Fruit fly (Drosophila melanogaster) S2 (cell line): Measurements from ENCODE around the gene Tie.

ENCODE experiments used
- CG8478 ChIP-seq: fragments of >200 bp; optimal IDR thresholded peaks from 2 replicates; lab custom pipeline; 2018
- CTCF ChIP-seq, 2 experiments: fragments of >200 bp; optimal IDR thresholded peaks; 2 replicates each; lab custom pipeline; 2018

The Tie gene

dm6 chr3L:4543807-4544197 lies 11.9 kb upstream of the Tie start:
- TF ChIP-seq CTCF (optimal IDR thresholded peaks at IDR 0.05; lab: Kevin White, UChicago) (no peak), CG8478 (no peak)

dm6 chr3L:4543034-4543806 lies 11.3 kb upstream of the Tie start:
- TF ChIP-seq CG8478 (no peak), CTCF (optimal IDR thresholded peaks at IDR 0.05; lab: Kevin White, UChicago) (no peak)

- TF ChIP-seq CTCF (optimal IDR thresholded peaks at IDR 0.05; lab: Kevin White, UChicago) (no peak), CG8478 (no peak)
Observed at dm6 chr3L:4542530-4542929, 10.6 kb upstream of the Tie start.

- TF ChIP-seq CG8478 (no peak), CTCF (optimal IDR thresholded peaks at IDR 0.05; lab: Kevin White, UChicago) (peak in 1 of 2 experiments; percentile 7)
Observed at dm6 chr3L:4541573-4542371, 9.8 kb upstream of the Tie start, which contains the start of gene CG11357. Gene CG11357 (plus strand): TSS chr3L:4542051.

dm6 chr3L:4541070-4541469 lies 9.1 kb upstream of the Tie start, which contains the start of gene CG32243:
Gene CG32243 (minus strand): TSS chr3L:4541244.
- no peak for TF ChIP-seq CTCF (optimal IDR thresholded peaks at IDR 0.05; lab: Kevin White, UChicago)
- no peak for TF ChIP-seq CG8478

- TF ChIP-seq CTCF (optimal IDR thresholded peaks at IDR 0.05; lab: Kevin White, UChicago) (no peak), CG8478 (no peak)
Observed at dm6 chr3L:4534481-4534880, 2.5 kb upstream of the Tie start.

- no peak for TF ChIP-seq CTCF (optimal IDR thresholded peaks at IDR 0.05; lab: Kevin White, UChicago)
- TF ChIP-seq CG8478 = no peak
Observed at dm6 chr3L:4533941-4534340, 2.0 kb upstream of the Tie start.

dm6 chr3L:4532841-4533619 lies 1.1 kb upstream of the Tie start, which contains the start of gene CG11353:
Gene CG11353 (plus strand): TSS chr3L:4533170.
- TF ChIP-seq CTCF (optimal IDR thresholded peaks at IDR 0.05; lab: Kevin White, UChicago) (no peak), CG8478 (no peak)

- no peak for TF ChIP-seq CG8478
- no peak for TF ChIP-seq CTCF (optimal IDR thresholded peaks at IDR 0.05; lab: Kevin White, UChicago)
Observed at dm6 chr3L:4521809-4522208, 10.1 kb downstream of the Tie start.

dm6 chr3L:4519417-4519931 lies 12.5 kb downstream of the Tie start:
- no peak for TF ChIP-seq CTCF (optimal IDR thresholded peaks at IDR 0.05; lab: Kevin White, UChicago)
- no peak for TF ChIP-seq CG8478

- no peak for TF ChIP-seq CTCF (optimal IDR thresholded peaks at IDR 0.05; lab: Kevin White, UChicago)
Observed at dm6 chr3L:4516378-4516777, 15.6 kb downstream of the Tie start.

dm6 chr3L:4510317-4510716 lies 21.6 kb downstream of the Tie start:
- TF ChIP-seq CTCF (optimal IDR thresholded peaks at IDR 0.05; lab: Kevin White, UChicago) (no peak), CG8478 (no peak)

dm6 chr3L:4508926-4509457 lies 23.0 kb downstream of the Tie start:
- TF ChIP-seq CG8478 = no peak
- no peak for TF ChIP-seq CTCF (optimal IDR thresholded peaks at IDR 0.05; lab: Kevin White, UChicago)

- TF ChIP-seq CG8478 = no peak
Observed at dm6 chr3L:4508307-4508706, 23.6 kb downstream of the Tie start, which contains the start of gene NT1. Gene NT1 (minus strand): TSS chr3L:4508433.

- TF ChIP-seq CG8478 = no peak
- TF ChIP-seq CTCF (optimal IDR thresholded peaks at IDR 0.05; lab: Kevin White, UChicago) = no peak
Observed at dm6 chr3L:4507846-4508245, 24.1 kb downstream of the Tie start.
